Worm (Caenorhabditis elegans) whole organism, early embryonic: ENCODE data around the gene syx-4.

ENCODE experiments used
- B0310.2 ChIP-seq: sonication (generic microtip); optimal IDR thresholded peaks from 2 replicates; lab custom pipeline; 2016; ENCODE audit warnings: mild to moderate bottlenecking, missing genetic modification characterization, missing compliant biosample characterization
- F13C5.2 ChIP-seq: sonication (generic microtip); optimal IDR thresholded peaks from 2 replicates; lab custom pipeline; 2017; ENCODE audit warnings: mild to moderate bottlenecking, missing genetic modification characterization, inconsistent platforms, missing compliant biosample characterization
- aly-1 ChIP-seq: sonication (generic microtip); optimal IDR thresholded peaks from 2 replicates; lab custom pipeline; 2016; ENCODE audit warnings: missing genetic modification characterization, missing compliant biosample characterization
- ama-1 ChIP-seq: fragments of 150-350 bp; optimal IDR thresholded peaks from 2 replicates; lab custom pipeline; 2014
- ceh-13 ChIP-seq: fragments of 200-800 bp; sonication (Bioruptor generic); optimal IDR thresholded peaks from 2 replicates; lab custom pipeline; 2018; ENCODE audit warnings: mild to moderate bottlenecking, missing genetic modification characterization, missing compliant biosample characterization
- ceh-36 ChIP-seq: sonication (generic microtip); optimal IDR thresholded peaks from 2 replicates; lab custom pipeline; 2016; ENCODE audit warnings: missing genetic modification characterization, inconsistent platforms, missing compliant biosample characterization
- ets-7 ChIP-seq: sonication (generic microtip); optimal IDR thresholded peaks from 2 replicates; lab custom pipeline; 2016; ENCODE audit warnings: missing genotype, missing genetic modification characterization, missing compliant biosample characterization
- flt-1 ChIP-seq: fragments of 200-800 bp; sonication (Bioruptor generic); IDR thresholded peaks from 2 replicates; pipeline ENCODE4 v1.3.6; 2022; ENCODE audit warnings: missing genetic modification characterization, missing compliant biosample characterization
- hmbx-1 ChIP-seq: sonication (generic microtip); optimal IDR thresholded peaks from 2 replicates; lab custom pipeline; 2016; ENCODE audit warnings: mild to moderate bottlenecking, missing genetic modification characterization, missing compliant biosample characterization
- hmg-4 ChIP-seq: fragments of 200-800 bp; sonication (Bioruptor generic); optimal IDR thresholded peaks from 2 replicates; lab custom pipeline; 2018; ENCODE audit warnings: mild to moderate bottlenecking, missing genetic modification characterization, missing compliant biosample characterization
- hnd-1 ChIP-seq: sonication (generic microtip); optimal IDR thresholded peaks from 2 replicates; lab custom pipeline; 2016; ENCODE audit warnings: missing genetic modification characterization, missing compliant biosample characterization
- pes-1 ChIP-seq: fragments of 200-800 bp; sonication (Bioruptor generic); IDR thresholded peaks from 2 replicates; pipeline ENCODE4 v1.3.6; 2022; ENCODE audit warnings: missing genetic modification reagents, missing genetic modification characterization, missing compliant biosample characterization
- scrt-1 ChIP-seq: fragments of 200-800 bp; sonication (Bioruptor generic); IDR thresholded peaks from 2 replicates; pipeline ENCODE4 v1.3.6; 2022; ENCODE audit warnings: missing genetic modification characterization, missing compliant biosample characterization
- sea-1 ChIP-seq: fragments of 200-800 bp; sonication (Bioruptor generic); conservative IDR thresholded peaks from 2 replicates; pipeline ENCODE4 v1.3.6; 2022; ENCODE audit warnings: missing genetic modification characterization, missing compliant biosample characterization
- tbx-11 ChIP-seq: fragments of 200-800 bp; sonication (Bioruptor generic); IDR thresholded peaks from 2 replicates; pipeline ENCODE4 v1.3.6; 2022; ENCODE audit warnings: missing genetic modification characterization, missing compliant biosample characterization
- tbx-37 ChIP-seq: fragments of 200-800 bp; sonication (Bioruptor generic); conservative IDR thresholded peaks from 2 replicates; pipeline ENCODE4 v1.3.6; 2022; ENCODE audit warnings: missing genetic modification reagents, missing genetic modification characterization, missing compliant biosample characterization
- tra-4 ChIP-seq: sonication (generic microtip); optimal IDR thresholded peaks from 2 replicates; lab custom pipeline; 2017; ENCODE audit warnings: missing genetic modification characterization, missing compliant biosample characterization

syx-4 gene

DNA sequence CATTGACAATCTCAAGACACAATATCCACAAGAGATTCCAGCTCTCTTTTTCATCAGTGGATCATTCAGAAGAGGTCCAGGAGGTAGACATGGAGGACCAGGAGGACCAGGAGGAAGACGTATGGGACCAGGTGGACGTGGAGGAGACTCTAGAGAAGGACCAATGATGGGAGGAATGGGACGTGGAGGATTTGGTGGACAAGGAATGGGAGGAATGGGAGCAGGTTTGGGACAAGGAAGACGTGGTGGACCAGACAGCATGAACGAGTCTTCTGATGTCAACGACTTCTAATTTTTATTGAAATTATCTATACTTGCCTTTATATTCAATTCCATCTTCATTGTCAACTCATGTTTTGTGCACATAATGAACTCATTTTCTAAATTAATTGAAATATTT lies 31.0 kb downstream of the syx-4 start:
- TF ChIP-seq ceh-36 (tag; lab: Kevin White, UChicago), result no peak

DNA sequence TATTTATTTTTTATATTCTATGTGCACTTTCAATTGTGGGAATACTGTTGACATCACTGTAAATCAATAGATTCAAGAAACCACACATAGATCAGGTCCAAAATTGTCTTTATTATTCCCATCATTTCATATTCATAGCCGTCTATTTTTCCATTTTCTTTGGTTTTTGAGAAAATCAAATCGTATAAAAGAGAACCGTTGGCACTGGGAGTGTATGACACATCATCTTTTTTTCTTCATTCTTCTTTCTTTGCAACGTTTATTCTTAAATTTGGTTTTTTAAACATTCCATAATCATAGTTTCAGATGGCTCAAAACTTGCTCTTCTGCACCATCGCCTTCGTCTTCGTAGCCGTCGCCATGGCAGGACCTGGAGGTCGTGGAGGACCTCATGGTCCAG lies 32.8 kb downstream of the syx-4 start, which contains the start of gene srlf-2:
Gene srlf-2, plus strand, starts transcription at position 301 of the 400 bp plus-strand sequence.
- TF ChIP-seq hmg-4, result no peak
- TF ChIP-seq flt-1 (GFP tag; lab: Robert Waterston, UW), result no peak
- no peak for TF ChIP-seq pes-1 (GFP tag; lab: Robert Waterston, UW)
- TF ChIP-seq F13C5.2 (tag; lab: Kevin White, UChicago), result no peak
- no peak for TF ChIP-seq ceh-13 (GFP tag; lab: Kevin White, UChicago)
- no peak for TF ChIP-seq B0310.2 (tag; lab: Kevin White, UChicago)
- TF ChIP-seq ama-1 (lab: Kevin White, UChicago), result no peak
- TF ChIP-seq sea-1 (GFP tag; lab: Robert Waterston, UW), result no peak
- TF ChIP-seq tbx-11 (GFP tag; lab: Robert Waterston, UW), result no peak
- TF ChIP-seq aly-1, result no peak
- TF ChIP-seq hnd-1, result no peak
- no peak for TF ChIP-seq ets-7 (tag; lab: Kevin White, UChicago)
- no peak for TF ChIP-seq tbx-37 (GFP tag; lab: Robert Waterston, UW)
- no peak for TF ChIP-seq tra-4 (tag; lab: Kevin White, UChicago)
- TF ChIP-seq ceh-36 (tag; lab: Kevin White, UChicago), result no peak
- TF ChIP-seq scrt-1 (GFP tag; lab: Robert Waterston, UW), result no peak

ce11 chrIV:8492242-8492641 lies 35.2 kb downstream of the syx-4 start, which contains the start of gene sru-7:
TSS of gene sru-7 (plus strand) at chrIV:8492542.
- TF ChIP-seq hmg-4, result no peak
- TF ChIP-seq tbx-11 (GFP tag; lab: Robert Waterston, UW), result no peak
- TF ChIP-seq F13C5.2 (tag; lab: Kevin White, UChicago), result no peak
- TF ChIP-seq ets-7 (tag; lab: Kevin White, UChicago), result no peak
- TF ChIP-seq flt-1 (GFP tag; lab: Robert Waterston, UW), result no peak
- no peak for TF ChIP-seq hnd-1
- TF ChIP-seq tra-4 (tag; lab: Kevin White, UChicago), result no peak
- TF ChIP-seq ceh-36 (tag; lab: Kevin White, UChicago), result no peak
- TF ChIP-seq aly-1, result no peak
- TF ChIP-seq pes-1 (GFP tag; lab: Robert Waterston, UW), result no peak
- TF ChIP-seq sea-1 (GFP tag; lab: Robert Waterston, UW), result no peak
- no peak for TF ChIP-seq ceh-13 (GFP tag; lab: Kevin White, UChicago)
- TF ChIP-seq scrt-1 (GFP tag; lab: Robert Waterston, UW), result no peak
- no peak for TF ChIP-seq ama-1 (lab: Kevin White, UChicago)

ce11 chrIV:8496263-8496662 lies 39.2 kb downstream of the syx-4 start, which contains the start of gene C28C12.12:
TSS of gene C28C12.12 (minus strand) at chrIV:8496363.
- TF ChIP-seq sea-1 (GFP tag; lab: Robert Waterston, UW), result no peak
- TF ChIP-seq ets-7 (tag; lab: Kevin White, UChicago), result no peak
- TF ChIP-seq hmbx-1 (tag; lab: Kevin White, UChicago), result no peak
- TF ChIP-seq ceh-36 (tag; lab: Kevin White, UChicago), result no peak

- TF ChIP-seq ceh-36 (tag; lab: Kevin White, UChicago), result no peak
- TF ChIP-seq tbx-37 (GFP tag; lab: Robert Waterston, UW), result peak; percentile 54; the same call in 1 of the 2 replicates
Observed at ce11 chrIV:8498773-8499360, 41.8 kb downstream of the syx-4 start, which contains the start of the genes acdh-13 and mesp-1. TSS of gene acdh-13 (minus strand) at chrIV:8498823. TSS of gene mesp-1 (plus strand) at chrIV:8499310.

ce11 chrIV:8499956-8500355 lies 42.9 kb downstream of the syx-4 start:
- TF ChIP-seq B0310.2 (tag; lab: Kevin White, UChicago) (no peak), ceh-36 (tag; lab: Kevin White, UChicago) (no peak), tbx-37 (GFP tag; lab: Robert Waterston, UW) (no peak), scrt-1 (GFP tag; lab: Robert Waterston, UW) (no peak), ets-7 (tag; lab: Kevin White, UChicago) (no peak), flt-1 (GFP tag; lab: Robert Waterston, UW) (no peak), F13C5.2 (tag; lab: Kevin White, UChicago) (no peak), tbx-11 (GFP tag; lab: Robert Waterston, UW) (no peak), ama-1 (lab: Kevin White, UChicago) (no peak), hnd-1 (no peak), ceh-13 (GFP tag; lab: Kevin White, UChicago) (no peak), aly-1 (no peak), hmbx-1 (tag; lab: Kevin White, UChicago) (no peak), hmg-4 (no peak)

DNA sequence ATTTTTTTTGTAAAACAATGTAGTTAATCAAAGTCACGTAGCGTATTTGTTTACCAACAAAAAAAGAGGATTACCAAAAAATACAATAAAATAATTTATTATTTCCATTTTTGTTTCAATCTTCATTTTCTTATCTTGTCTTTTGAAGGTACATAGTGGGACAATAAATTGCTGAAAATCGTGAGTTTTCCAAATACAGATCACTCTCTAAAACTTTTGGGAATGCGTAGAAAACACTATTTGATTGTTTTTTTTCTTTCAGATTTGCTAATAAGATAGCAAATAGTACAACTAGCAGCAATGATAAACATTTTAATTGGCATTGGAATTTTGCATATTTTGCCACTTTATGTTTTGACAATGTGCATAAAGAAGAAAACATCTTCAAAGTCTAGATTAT lies 44.3 kb downstream of the syx-4 start, which contains the start of gene C28C12.1:
Gene C28C12.1, plus strand, starts transcription at position 301 of the 400 bp plus-strand sequence.
- TF ChIP-seq ceh-36 (tag; lab: Kevin White, UChicago) (no peak), B0310.2 (tag; lab: Kevin White, UChicago) (no peak), tbx-11 (GFP tag; lab: Robert Waterston, UW) (no peak), ceh-13 (GFP tag; lab: Kevin White, UChicago) (no peak), tra-4 (tag; lab: Kevin White, UChicago) (no peak), ets-7 (tag; lab: Kevin White, UChicago) (no peak), ama-1 (lab: Kevin White, UChicago) (no peak), tbx-37 (GFP tag; lab: Robert Waterston, UW) (no peak), hmbx-1 (tag; lab: Kevin White, UChicago) (no peak), pes-1 (GFP tag; lab: Robert Waterston, UW) (no peak)
